ENCODE assay signal across 4 fruit fly cellular contexts in genomic region chr3R:9388972-9389371, dm6.
A peak's percentile ranks its signal among the peaks of the same experiment; 100 is the strongest.
TF ChIP-seq lines count a peak whose summit lies in the region.

No protein-coding gene starts in this region.

- TF ChIP-seq CTCF in whole organism, embryonic (GFP tag; optimal IDR thresholded peaks at IDR 0.05; lab: Kevin White, UChicago) = no peak

TF ChIP-seq in whole organism, adult, 20 proteins besides CTCF, POLR2A, EP300 and RAD21:
- TF ChIP-seq tj (GFP tag; optimal IDR thresholded peaks at IDR 0.05; lab: Kevin White, UChicago) (peak; percentile 59), Hr96 (GFP tag; optimal IDR thresholded peaks at IDR 0.05; lab: Kevin White, UChicago) (no peak)

TF ChIP-seq in whole organism, embryonic, 481 proteins besides CTCF, POLR2A, EP300 and RAD21:
- TF ChIP-seq usp (GFP tag; optimal IDR thresholded peaks at IDR 0.05; lab: Kevin White, UChicago) = no peak
- peak in 1 of 2 experiments; percentile 72 for TF ChIP-seq bsh (GFP tag; optimal IDR thresholded peaks at IDR 0.05; lab: Kevin White, UChicago)
- TF ChIP-seq Dll (GFP tag; IDR thresholded peaks at IDR 0.05; lab: Robert Waterston, UW; ENCODE audit: partially characterized antibody) = no peak
- 0 out of 2 replicates have a peak, but pooled peaks have one; percentile 20 for TF ChIP-seq Atf6 (GFP tag; IDR thresholded peaks at IDR 0.05; lab: Robert Waterston, UW)
- TF ChIP-seq Drgx (GFP tag; IDR thresholded peaks at IDR 0.05; lab: Robert Waterston, UW) = peak; percentile 50; the same call in 1 of the 2 replicates
- TF ChIP-seq ems (GFP tag; optimal IDR thresholded peaks at IDR 0.05; lab: Kevin White, UChicago) = no peak
- TF ChIP-seq CG8478 (optimal IDR thresholded peaks at IDR 0.05; lab: Kevin White, UChicago) = no peak
- no peak for TF ChIP-seq stwl (tag; optimal IDR thresholded peaks at IDR 0.05; lab: Kevin White, UChicago)
- no peak for TF ChIP-seq ci (GFP tag; IDR thresholded peaks at IDR 0.05; lab: Robert Waterston, UW)
- no peak for TF ChIP-seq CG6854 (GFP tag; optimal IDR thresholded peaks at IDR 0.05; lab: Kevin White, UChicago)
- peak; percentile 96 for TF ChIP-seq nom (GFP tag; optimal IDR thresholded peaks at IDR 0.05; lab: Kevin White, UChicago)
- no peak for TF ChIP-seq CG12769 (tag; optimal IDR thresholded peaks at IDR 0.05; lab: Kevin White, UChicago)

TF ChIP-seq in whole organism, prepupa, 60 proteins besides CTCF, POLR2A, EP300 and RAD21 (continues in another document):
- TF ChIP-seq Sox14 (GFP tag; optimal IDR thresholded peaks at IDR 0.05; lab: Kevin White, UChicago) (no peak), Blimp-1 (GFP tag; optimal IDR thresholded peaks at IDR 0.05; lab: Kevin White, UChicago) (no peak), CG6854 (GFP tag; optimal IDR thresholded peaks at IDR 0.05; lab: Kevin White, UChicago) (no peak), Eip78C (GFP tag; lab: Kevin White, UChicago) (peak; percentile 24), CG31627 (GFP tag; optimal IDR thresholded peaks at IDR 0.05; lab: Kevin White, UChicago) (no peak), Ets21C (GFP tag; optimal IDR thresholded peaks at IDR 0.05; lab: Kevin White, UChicago) (no peak), CG34406 (GFP tag; optimal IDR thresholded peaks at IDR 0.05; lab: Kevin White, UChicago) (no peak), CG11902 (GFP tag; optimal IDR thresholded peaks at IDR 0.05; lab: Kevin White, UChicago) (no peak), CG6163 (GFP tag; IDR thresholded peaks at IDR 0.05; lab: Robert Waterston, UW) (peak; percentile 57; the same call in 2 of the 3 replicates), CG6792 (GFP tag; optimal IDR thresholded peaks at IDR 0.05; lab: Kevin White, UChicago) (no peak), salr (GFP tag; optimal IDR thresholded peaks at IDR 0.05; lab: Kevin White, UChicago) (peak; percentile 1 to 58), CG16779 (tag; optimal IDR thresholded peaks at IDR 0.05; lab: Kevin White, UChicago) (peak; percentile 66), dac (GFP tag; optimal IDR thresholded peaks at IDR 0.05; lab: Kevin White, UChicago) (no peak), Met (GFP tag; optimal IDR thresholded peaks at IDR 0.05; lab: Kevin White, UChicago) (no peak), Hr38 (GFP tag; optimal IDR thresholded peaks at IDR 0.05; lab: Kevin White, UChicago) (no peak), Smox (GFP tag; optimal IDR thresholded peaks at IDR 0.05; lab: Kevin White, UChicago) (no peak), Sox102F (GFP tag; optimal IDR thresholded peaks at IDR 0.05; lab: Kevin White, UChicago) (no peak), ss (GFP tag; optimal IDR thresholded peaks at IDR 0.05; lab: Kevin White, UChicago) (peak; percentile 82 to 86), Eip93F (GFP tag; optimal IDR thresholded peaks at IDR 0.05; lab: Kevin White, UChicago) (no peak), CG11294 (GFP tag; IDR thresholded peaks at IDR 0.05; lab: Robert Waterston, UW) (no peak), OdsH (GFP tag; optimal IDR thresholded peaks at IDR 0.05; lab: Kevin White, UChicago) (no peak), CG8632 (GFP tag; optimal IDR thresholded peaks at IDR 0.05; lab: Kevin White, UChicago) (no peak), fd59A (GFP tag; optimal IDR thresholded peaks at IDR 0.05; lab: Kevin White, UChicago) (no peak), CG8319 (GFP tag; optimal IDR thresholded peaks at IDR 0.05; lab: Kevin White, UChicago) (no peak), CG9139 (GFP tag; optimal IDR thresholded peaks at IDR 0.05; lab: Kevin White, UChicago) (peak; percentile 75), CG8119 (GFP tag; IDR thresholded peaks at IDR 0.05; lab: Robert Waterston, UW) (peak; percentile 63; the same call in 1 of the 3 replicates), pdm3 (GFP tag; optimal IDR thresholded peaks at IDR 0.05; lab: Kevin White, UChicago) (no peak), CG32006 (GFP tag; optimal IDR thresholded peaks at IDR 0.05; lab: Kevin White, UChicago) (peak; percentile 10), CG15336 (GFP tag; IDR thresholded peaks at IDR 0.05; lab: Robert Waterston, UW) (peak; percentile 41; the same call in 1 of the 2 replicates), CG3032 (tag; optimal IDR thresholded peaks at IDR 0.05; lab: Kevin White, UChicago) (peak; percentile 39), CG11762 (GFP tag; optimal IDR thresholded peaks at IDR 0.05; lab: Kevin White, UChicago; ENCODE audit: insufficient read depth) (peak; percentile 5), lz (GFP tag; optimal IDR thresholded peaks at IDR 0.05; lab: Kevin White, UChicago) (no peak), CG10669 (GFP tag; optimal IDR thresholded peaks at IDR 0.05; lab: Kevin White, UChicago) (peak; percentile 46), CG4318 (GFP tag; optimal IDR thresholded peaks at IDR 0.05; lab: Kevin White, UChicago) (no peak), Hr39 (GFP tag; optimal IDR thresholded peaks at IDR 0.05; lab: Kevin White, UChicago) (no peak), fd85E (GFP tag; optimal IDR thresholded peaks at IDR 0.05; lab: Kevin White, UChicago) (no peak), eg (GFP tag; IDR thresholded peaks at IDR 0.05; lab: Robert Waterston, UW) (peak; percentile 40; the same call in 1 of the 3 replicates), net (GFP tag; optimal IDR thresholded peaks at IDR 0.05; lab: Kevin White, UChicago) (peak; percentile 62), cyc (GFP tag; optimal IDR thresholded peaks at IDR 0.05; lab: Kevin White, UChicago) (no peak), achi (GFP tag; optimal IDR thresholded peaks at IDR 0.05; lab: Kevin White, UChicago) (no peak)

TF ChIP-seq in whole organism, pupa, 21 proteins besides CTCF, POLR2A, EP300 and RAD21:
- TF ChIP-seq fd96Ca (GFP tag; IDR thresholded peaks at IDR 0.05; lab: Robert Waterston, UW) (no peak), Pif1A (GFP tag; optimal IDR thresholded peaks at IDR 0.05; lab: Kevin White, UChicago) (peak; percentile 61), gl (tag; optimal IDR thresholded peaks at IDR 0.05; lab: Kevin White, UChicago) (peak; percentile 88), CG4496 (GFP tag; IDR thresholded peaks at IDR 0.05; lab: Robert Waterston, UW) (peak; percentile 63; the same call in 1 of the 3 replicates), CG9948 (tag; optimal IDR thresholded peaks at IDR 0.05; lab: Kevin White, UChicago) (peak; percentile 6), CG34367 (tag; optimal IDR thresholded peaks at IDR 0.05; lab: Kevin White, UChicago) (peak; percentile 53), Snoo (tag; optimal IDR thresholded peaks at IDR 0.05; lab: Kevin White, UChicago) (no peak), CG15710 (tag; optimal IDR thresholded peaks at IDR 0.05; lab: Kevin White, UChicago) (peak; percentile 51), CG17806 (tag; optimal IDR thresholded peaks at IDR 0.05; lab: Kevin White, UChicago) (peak; percentile 45), CG32121 (GFP tag; IDR thresholded peaks at IDR 0.05; lab: Robert Waterston, UW) (peak; percentile 39), Ets98B (GFP tag; IDR thresholded peaks at IDR 0.05; lab: Robert Waterston, UW) (peak; percentile 49), CG13204 (GFP tag; optimal IDR thresholded peaks at IDR 0.05; lab: Kevin White, UChicago) (peak; percentile 82), Pif1B (GFP tag; optimal IDR thresholded peaks at IDR 0.05; lab: Kevin White, UChicago) (peak; percentile 53), CG10348 (GFP tag; IDR thresholded peaks at IDR 0.05; lab: Robert Waterston, UW) (no peak), D1 (tag; optimal IDR thresholded peaks at IDR 0.05; lab: Kevin White, UChicago) (no peak), rn (GFP tag; IDR thresholded peaks at IDR 0.05; lab: Robert Waterston, UW) (no peak), CG14655 (GFP tag; optimal IDR thresholded peaks at IDR 0.05; lab: Kevin White, UChicago) (peak; percentile 50), EcR (GFP tag; optimal IDR thresholded peaks at IDR 0.05; lab: Kevin White, UChicago) (peak; percentile 85), CG8159 (tag; optimal IDR thresholded peaks at IDR 0.05; lab: Kevin White, UChicago) (peak; percentile 56), CG12605 (GFP tag; IDR thresholded peaks at IDR 0.05; lab: Robert Waterston, UW) (peak; percentile 58), CG8301 (tag; optimal IDR thresholded peaks at IDR 0.05; lab: Kevin White, UChicago) (peak; percentile 16)
